Fruit fly (Drosophila melanogaster): ENCODE measurements around the gene Hand.

Hand gene

DNA sequence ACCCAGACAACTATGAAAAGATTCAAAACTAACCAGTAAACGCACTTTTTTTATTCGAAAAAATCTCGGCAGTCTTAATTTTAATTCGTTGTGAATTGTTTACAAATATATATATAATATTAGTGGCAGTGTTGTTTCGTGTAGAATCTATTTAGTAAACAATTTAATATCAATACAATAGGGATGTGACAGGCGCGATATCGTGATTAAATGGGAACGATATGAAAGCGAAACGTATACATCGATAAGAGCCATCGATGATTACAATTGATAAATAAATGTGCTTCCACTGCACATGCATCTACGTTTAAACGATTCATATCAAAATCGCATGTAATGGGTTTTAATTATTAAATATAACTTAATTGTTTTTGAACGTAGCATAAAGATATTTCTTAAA, 17.8 kb downstream of the Hand start:
- TF ChIP-seq kay (GFP tag; ENCODE audit: borderline replicate concordance) (peak; percentile 71), pad (GFP tag; optimal IDR thresholded peaks at IDR 0.05) (no peak), CG7101 (tag; optimal IDR thresholded peaks at IDR 0.05) (peak; percentile 3), bab1 (GFP tag; optimal IDR thresholded peaks at IDR 0.05) (peak; percentile 34), cic (GFP tag; optimal IDR thresholded peaks at IDR 0.05) (no peak), Mnt (GFP tag; optimal IDR thresholded peaks at IDR 0.05) (no peak), CG11617 (GFP tag; optimal IDR thresholded peaks at IDR 0.05) (no peak), CG33017 (tag; optimal IDR thresholded peaks at IDR 0.05) (no peak), CG1620 (GFP tag; optimal IDR thresholded peaks at IDR 0.05) (peak; percentile 41), CG7045 (GFP tag; optimal IDR thresholded peaks at IDR 0.05) (no peak), toe (GFP tag; optimal IDR thresholded peaks at IDR 0.05) (no peak), CG12768 (GFP tag; optimal IDR thresholded peaks at IDR 0.05) (no peak), Crg-1 (GFP tag; optimal IDR thresholded peaks at IDR 0.05) (no peak), Clk (GFP tag; optimal IDR thresholded peaks at IDR 0.05) (no peak), Hr96 (GFP tag; optimal IDR thresholded peaks at IDR 0.05) (no peak), ovo (GFP tag; optimal IDR thresholded peaks at IDR 0.05) (no peak), tj (GFP tag; optimal IDR thresholded peaks at IDR 0.05) (no peak), cnc (optimal IDR thresholded peaks at IDR 0.05) (no peak)

DNA sequence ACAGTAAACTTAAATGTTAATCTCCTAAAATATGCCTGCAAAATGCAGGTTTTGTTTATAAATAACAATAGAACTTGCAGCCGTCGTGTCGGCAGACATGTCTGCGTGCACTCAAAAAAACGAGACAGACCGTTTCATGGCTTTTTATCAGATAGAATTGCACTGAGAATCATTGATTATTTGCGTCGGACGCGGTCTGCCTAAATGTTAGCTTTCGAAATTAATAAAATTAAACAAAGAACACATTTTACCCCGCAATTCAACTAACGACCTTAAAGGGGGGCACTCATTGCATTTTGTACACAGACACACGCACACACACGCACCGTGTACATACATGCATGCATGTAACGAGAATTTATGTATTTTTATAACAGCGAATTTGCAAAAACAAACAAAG, 18.3 kb downstream of the Hand start:
- TF ChIP-seq toe (GFP tag; optimal IDR thresholded peaks at IDR 0.05) (no peak), pad (GFP tag; optimal IDR thresholded peaks at IDR 0.05) (no peak), Hr96 (GFP tag; optimal IDR thresholded peaks at IDR 0.05) (no peak), Mnt (GFP tag; optimal IDR thresholded peaks at IDR 0.05) (peak; percentile 51), cnc (optimal IDR thresholded peaks at IDR 0.05) (no peak), tj (GFP tag; optimal IDR thresholded peaks at IDR 0.05) (peak; percentile 21), CG33017 (tag; optimal IDR thresholded peaks at IDR 0.05) (no peak), CG12768 (GFP tag; optimal IDR thresholded peaks at IDR 0.05) (peak; percentile 32), CG11617 (GFP tag; optimal IDR thresholded peaks at IDR 0.05) (peak; percentile 30), ovo (GFP tag; optimal IDR thresholded peaks at IDR 0.05) (no peak), CG14711 (tag; optimal IDR thresholded peaks at IDR 0.05) (no peak), kay (GFP tag; ENCODE audit: borderline replicate concordance) (peak; percentile 70), bab1 (GFP tag; optimal IDR thresholded peaks at IDR 0.05) (no peak), CG7101 (tag; optimal IDR thresholded peaks at IDR 0.05) (no peak), Crg-1 (GFP tag; optimal IDR thresholded peaks at IDR 0.05) (no peak), CG7045 (GFP tag; optimal IDR thresholded peaks at IDR 0.05) (no peak)

DNA sequence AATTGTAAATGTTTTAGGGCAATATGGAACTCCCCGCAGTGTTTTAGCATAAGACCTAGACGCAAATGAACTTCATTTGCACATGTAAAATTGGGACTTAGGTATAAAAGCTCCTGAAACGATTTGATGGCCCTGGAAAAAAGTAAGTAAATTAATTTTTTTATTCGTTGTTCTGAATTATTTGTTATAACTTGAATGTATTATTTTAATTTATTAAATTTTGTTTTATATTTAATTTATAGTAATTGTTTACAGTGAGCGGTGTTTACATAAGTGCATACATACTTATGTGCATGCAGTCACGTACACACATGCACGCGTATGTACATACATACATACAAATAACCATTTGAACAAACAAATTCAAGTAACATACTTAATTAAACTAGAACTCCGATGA, 18.7 kb downstream of the Hand start:
- TF ChIP-seq tj (GFP tag; optimal IDR thresholded peaks at IDR 0.05) (peak; percentile 25), CG7101 (tag; optimal IDR thresholded peaks at IDR 0.05) (peak; percentile 15), CG1620 (GFP tag; optimal IDR thresholded peaks at IDR 0.05) (no peak), CG12768 (GFP tag; optimal IDR thresholded peaks at IDR 0.05) (peak; percentile 29), bab1 (GFP tag; optimal IDR thresholded peaks at IDR 0.05) (peak; percentile 63), CG14711 (tag; optimal IDR thresholded peaks at IDR 0.05) (peak; percentile 64), CG7045 (GFP tag; optimal IDR thresholded peaks at IDR 0.05) (peak; percentile 68), CG11617 (GFP tag; optimal IDR thresholded peaks at IDR 0.05) (peak; percentile 50), Crg-1 (GFP tag; optimal IDR thresholded peaks at IDR 0.05) (no peak), kay (GFP tag; ENCODE audit: borderline replicate concordance) (peak; percentile 45)

DNA sequence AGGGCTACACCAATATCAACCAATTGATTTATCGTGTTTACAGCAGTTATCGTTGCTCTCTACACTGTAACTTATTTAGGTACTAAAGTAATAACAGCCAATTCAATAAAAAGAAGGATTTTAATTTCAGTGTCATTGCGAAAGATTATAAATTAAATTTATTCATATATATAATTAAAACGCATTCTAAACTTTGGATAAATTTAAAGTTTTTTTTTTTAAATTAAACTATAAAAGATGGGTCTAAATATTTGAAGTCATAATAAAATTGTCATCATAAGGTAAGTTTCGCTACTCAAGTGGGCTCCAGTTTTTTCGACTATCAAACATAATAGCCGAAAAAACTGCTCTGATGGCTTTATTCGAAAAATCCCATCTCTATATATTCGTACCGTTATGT, 23.0 kb downstream of the Hand start, which contains the start of gene trk:
TSS of gene trk (minus strand) at position 101 of the 400 bp plus-strand sequence.
- TF ChIP-seq Hr96 (GFP tag; optimal IDR thresholded peaks at IDR 0.05), result no peak
- no peak for TF ChIP-seq toe (GFP tag; optimal IDR thresholded peaks at IDR 0.05)
- no peak for TF ChIP-seq cic (GFP tag; optimal IDR thresholded peaks at IDR 0.05)
- no peak for TF ChIP-seq cnc (optimal IDR thresholded peaks at IDR 0.05)
- TF ChIP-seq kay (GFP tag; ENCODE audit: borderline replicate concordance), result no peak
- TF ChIP-seq CG1620 (GFP tag; optimal IDR thresholded peaks at IDR 0.05), result no peak
- no peak for TF ChIP-seq tj (GFP tag; optimal IDR thresholded peaks at IDR 0.05)
- TF ChIP-seq pad (GFP tag; optimal IDR thresholded peaks at IDR 0.05), result no peak
- no peak for TF ChIP-seq Crg-1 (GFP tag; optimal IDR thresholded peaks at IDR 0.05)
- no peak for TF ChIP-seq CG7101 (tag; optimal IDR thresholded peaks at IDR 0.05)
- TF ChIP-seq CG14711 (tag; optimal IDR thresholded peaks at IDR 0.05), result no peak
- TF ChIP-seq Clk (GFP tag; optimal IDR thresholded peaks at IDR 0.05), result no peak
- TF ChIP-seq CG33017 (tag; optimal IDR thresholded peaks at IDR 0.05), result no peak
- no peak for TF ChIP-seq Mnt (GFP tag; optimal IDR thresholded peaks at IDR 0.05)
- TF ChIP-seq CG12768 (GFP tag; optimal IDR thresholded peaks at IDR 0.05), result no peak
- TF ChIP-seq CG5204 (GFP tag; optimal IDR thresholded peaks at IDR 0.05), result no peak
- TF ChIP-seq CG7045 (GFP tag; optimal IDR thresholded peaks at IDR 0.05), result no peak

DNA sequence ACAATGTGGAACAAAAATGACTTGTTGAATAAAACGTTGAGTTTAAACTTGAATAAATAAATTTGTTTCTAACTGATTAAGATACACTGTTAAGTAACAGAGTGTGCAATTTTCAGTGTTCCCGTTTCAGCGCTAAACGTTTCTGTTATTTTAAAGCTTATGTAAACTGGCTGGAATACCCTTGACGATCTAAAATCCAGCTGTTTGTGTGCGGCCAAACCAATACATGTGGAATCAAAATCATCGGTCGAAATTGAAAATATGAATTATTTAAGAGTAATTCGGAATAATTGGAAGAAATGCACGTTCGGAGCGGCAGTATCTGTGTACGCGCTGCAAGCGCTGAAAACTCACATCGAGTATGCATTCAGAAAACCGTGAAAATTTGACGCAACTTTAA, 25.3 kb downstream of the Hand start, which contains the start of gene Mulk:
TSS of gene Mulk (plus strand) at position 198 of the 400 bp plus-strand sequence.
- TF ChIP-seq Hr96 (GFP tag; optimal IDR thresholded peaks at IDR 0.05), result no peak
- no peak for TF ChIP-seq tj (GFP tag; optimal IDR thresholded peaks at IDR 0.05)
- TF ChIP-seq CG5204 (GFP tag; optimal IDR thresholded peaks at IDR 0.05), result no peak
- TF ChIP-seq toe (GFP tag; optimal IDR thresholded peaks at IDR 0.05), result no peak
- no peak for TF ChIP-seq CG12768 (GFP tag; optimal IDR thresholded peaks at IDR 0.05)
- no peak for TF ChIP-seq CG7045 (GFP tag; optimal IDR thresholded peaks at IDR 0.05)
- TF ChIP-seq Clk (GFP tag; optimal IDR thresholded peaks at IDR 0.05), result no peak
- no peak for TF ChIP-seq Crg-1 (GFP tag; optimal IDR thresholded peaks at IDR 0.05)

DNA sequence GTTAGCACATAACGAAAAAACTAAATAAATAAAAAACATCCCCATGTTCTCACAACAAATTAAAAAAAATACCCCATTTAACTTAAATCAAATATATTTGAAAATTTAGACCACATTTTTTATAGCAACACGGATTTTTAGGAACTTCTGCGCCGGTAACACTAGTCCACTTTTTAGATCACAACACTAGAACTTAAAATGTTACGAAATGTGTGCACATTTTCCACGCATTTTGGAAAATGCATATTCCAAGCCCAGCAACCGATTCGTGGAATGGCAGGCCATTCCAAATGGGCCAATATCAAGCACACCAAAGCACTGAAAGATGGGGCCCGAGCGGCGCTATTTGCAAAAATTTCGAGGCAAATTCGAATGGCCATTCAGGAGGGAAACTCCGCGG, 26.5 kb downstream of the Hand start, which contains the start of gene CG4957:
TSS of gene CG4957 (plus strand) at position 185 of the 400 bp plus-strand sequence.
- no peak for TF ChIP-seq CG1620 (GFP tag; optimal IDR thresholded peaks at IDR 0.05)
- TF ChIP-seq CG7045 (GFP tag; optimal IDR thresholded peaks at IDR 0.05), result no peak
- no peak for TF ChIP-seq toe (GFP tag; optimal IDR thresholded peaks at IDR 0.05)
- no peak for TF ChIP-seq CG11617 (GFP tag; optimal IDR thresholded peaks at IDR 0.05)
- no peak for TF ChIP-seq CG33017 (tag; optimal IDR thresholded peaks at IDR 0.05)
